Fruit fly (Drosophila melanogaster) whole organism, embryonic: ENCODE measurements around the gene CG7789.

Experiments used
- Asciz ChIP-seq: fragments of 200-800 bp; sonication (Bioruptor generic); optimal IDR thresholded peaks from 2 replicates; lab custom pipeline; 2017; ENCODE audit warnings: missing biosample characterization, mild to moderate bottlenecking, missing genetic modification characterization, missing genetic modification reagents
- Atf3 ChIP-seq: fragments of 200-800 bp; sonication (Bioruptor generic); optimal IDR thresholded peaks from 3 replicates; lab custom pipeline; 2016; ENCODE audit warnings: missing biosample characterization, missing genetic modification characterization
- Atf6 ChIP-seq: fragments of 200-800 bp; sonication (Bioruptor generic); IDR thresholded peaks from 2 replicates; pipeline ENCODE4 v1.3.6; 2022; ENCODE audit warnings: missing biosample characterization, missing genetic modification characterization
- Bteb2 ChIP-seq: fragments of 200-800 bp; sonication (Bioruptor generic); optimal IDR thresholded peaks from 2 replicates; lab custom pipeline; 2016; ENCODE audit warnings: missing biosample characterization, missing genetic modification characterization
- CG11695 ChIP-seq: fragments of 200-800 bp; sonication (Bioruptor generic); IDR thresholded peaks from 3 replicates; pipeline ENCODE4 v1.3.6; 2022; ENCODE audit warnings: missing biosample characterization, missing genetic modification characterization
- CG11723 ChIP-seq: fragments of 200-800 bp; sonication (Bioruptor generic); optimal IDR thresholded peaks from 2 replicates; lab custom pipeline; 2017; ENCODE audit warnings: missing biosample characterization, mild to moderate bottlenecking, missing genetic modification characterization
- CG12744 ChIP-seq: fragments of 200-800 bp; sonication (Bioruptor generic); optimal IDR thresholded peaks from 2 replicates; lab custom pipeline; 2016; ENCODE audit warnings: missing biosample characterization, missing genetic modification characterization
- CG13424 ChIP-seq: fragments of 200-800 bp; sonication (Bioruptor generic); optimal IDR thresholded peaks from 2 replicates; lab custom pipeline; 2019; ENCODE audit warnings: missing biosample characterization, mild to moderate bottlenecking, missing genetic modification characterization, moderate library complexity
- CG14860 ChIP-seq: fragments of 200-800 bp; sonication (Bioruptor generic); IDR thresholded peaks from 3 replicates; pipeline ENCODE4 v1.3.6; 2022; ENCODE audit warnings: missing biosample characterization, missing genetic modification characterization; ENCODE audit not compliant: partially characterized antibody
- CG15011 ChIP-seq: fragments of 200-800 bp; sonication (Bioruptor generic); optimal IDR thresholded peaks from 3 replicates; lab custom pipeline; 2018; ENCODE audit warnings: missing biosample characterization, mild to moderate bottlenecking, missing genetic modification characterization
- CG1529 ChIP-seq: fragments of 200-800 bp; sonication (Bioruptor generic); optimal IDR thresholded peaks from 3 replicates; lab custom pipeline; 2018; ENCODE audit warnings: missing biosample characterization, missing genetic modification characterization
- CG16863 ChIP-seq: fragments of 200-800 bp; sonication (Bioruptor generic); optimal IDR thresholded peaks from 3 replicates; lab custom pipeline; 2016; ENCODE audit warnings: missing biosample characterization, missing genetic modification characterization
- CG18262 ChIP-seq: fragments of 200-800 bp; optimal IDR thresholded peaks from 3 replicates; lab custom pipeline; 2019; ENCODE audit warnings: missing biosample characterization, mild to moderate bottlenecking, missing genetic modification characterization, moderate library complexity
- CG3407 ChIP-seq: fragments of 200-800 bp; sonication (Bioruptor generic); optimal IDR thresholded peaks from 2 replicates; lab custom pipeline; 2018; ENCODE audit warnings: missing biosample characterization, mild to moderate bottlenecking, missing genetic modification characterization
- CG34224 ChIP-seq: fragments of 200-800 bp; sonication (Bioruptor generic); IDR thresholded peaks from 3 replicates; pipeline ENCODE4 v1.3.6; 2022; ENCODE audit warnings: missing biosample characterization, missing genetic modification characterization; ENCODE audit not compliant: partially characterized antibody
- CG34422 ChIP-seq: fragments of 200-800 bp; sonication (Bioruptor generic); IDR thresholded peaks from 3 replicates; pipeline ENCODE4 v1.3.6; 2022; ENCODE audit warnings: missing biosample characterization, missing genetic modification characterization
- CG4282 ChIP-seq: fragments of 200-800 bp; sonication (Bioruptor generic); optimal IDR thresholded peaks from 2 replicates; lab custom pipeline; 2016; ENCODE audit warnings: missing biosample characterization, missing genetic modification characterization
- CG4360 ChIP-seq: fragments of 200-800 bp; sonication (Bioruptor generic); IDR thresholded peaks from 2 replicates; pipeline ENCODE4 v1.3.6; 2022; ENCODE audit warnings: missing biosample characterization, missing genetic modification characterization
- CG4424 ChIP-seq: fragments of 200-800 bp; sonication (Bioruptor generic); optimal IDR thresholded peaks from 3 replicates; lab custom pipeline; 2016; ENCODE audit warnings: missing biosample characterization, missing genetic modification characterization
- CG4820 ChIP-seq: fragments of 200-800 bp; sonication (Bioruptor generic); optimal IDR thresholded peaks from 3 replicates; lab custom pipeline; 2016; ENCODE audit warnings: missing biosample characterization, missing genetic modification characterization
- CG6175 ChIP-seq: fragments of 200-800 bp; sonication (Bioruptor generic); IDR thresholded peaks from 3 replicates; pipeline ENCODE4 v1.3.6; 2022; ENCODE audit warnings: missing biosample characterization, missing genetic modification characterization
- CG7271 ChIP-seq: fragments of 200-800 bp; sonication (Bioruptor generic); optimal IDR thresholded peaks from 2 replicates; lab custom pipeline; 2018; ENCODE audit warnings: missing biosample characterization, mild to moderate bottlenecking, missing genetic modification characterization, moderate library complexity
- CG7839 ChIP-seq: fragments of 200-800 bp; sonication (Bioruptor generic); optimal IDR thresholded peaks from 3 replicates; lab custom pipeline; 2018; ENCODE audit warnings: missing biosample characterization, mild to moderate bottlenecking, missing genetic modification characterization, moderate library complexity
- CG9932 ChIP-seq: fragments of 200-800 bp; sonication (Bioruptor generic); IDR thresholded peaks from 2 replicates; pipeline ENCODE4 v1.3.6; 2022; ENCODE audit warnings: missing biosample characterization, missing genetic modification characterization
- Dll ChIP-seq: fragments of 200-800 bp; sonication (Bioruptor generic); IDR thresholded peaks from 4 replicates; pipeline ENCODE4 v1.3.6; 2022; ENCODE audit warnings: missing biosample characterization, missing genetic modification characterization; ENCODE audit not compliant: partially characterized antibody
- Fer3 ChIP-seq: fragments of 200-800 bp; sonication (Bioruptor generic); optimal IDR thresholded peaks from 2 replicates; lab custom pipeline; 2018; ENCODE audit warnings: missing biosample characterization, mild to moderate bottlenecking, missing genetic modification characterization, moderate library complexity
- HLH54F ChIP-seq: fragments of 200-800 bp; sonication (Bioruptor generic); optimal IDR thresholded peaks from 3 replicates; lab custom pipeline; 2016; ENCODE audit warnings: missing biosample characterization, missing genetic modification characterization
- Mes4 ChIP-seq: fragments of 200-800 bp; sonication (Bioruptor generic); optimal IDR thresholded peaks from 2 replicates; lab custom pipeline; 2016; ENCODE audit warnings: missing biosample characterization, missing genetic modification characterization
- Mrtf ChIP-seq: fragments of 200-800 bp; sonication (Bioruptor generic); IDR thresholded peaks from 3 replicates; pipeline ENCODE4 v1.3.6; 2022; ENCODE audit warnings: missing biosample characterization, missing genetic modification characterization
- Tbp ChIP-seq: fragments of >200 bp; optimal IDR thresholded peaks from 2 replicates; lab custom pipeline; 2018; ENCODE audit warnings: missing biosample characterization, missing genetic modification characterization
- ac ChIP-seq: fragments of 200-800 bp; sonication (Bioruptor generic); optimal IDR thresholded peaks from 3 replicates; lab custom pipeline; 2017; ENCODE audit warnings: missing biosample characterization, mild to moderate bottlenecking, missing genetic modification characterization
- ase ChIP-seq: fragments of 200-800 bp; sonication (Bioruptor generic); IDR thresholded peaks from 3 replicates; pipeline ENCODE4 v1.3.6; 2022; ENCODE audit warnings: missing biosample characterization, missing genetic modification characterization
- az2 ChIP-seq: fragments of 200-800 bp; sonication (Bioruptor generic); optimal IDR thresholded peaks from 3 replicates; lab custom pipeline; 2016; ENCODE audit warnings: missing biosample characterization, missing genetic modification characterization
- bsh ChIP-seq, 2 experiments: fragments of 200-800 bp; sonication (Bioruptor generic); optimal IDR thresholded peaks; 2 replicates each; lab custom pipeline; 2017 to 2018; ENCODE audit warnings: mild to moderate bottlenecking in 2 of 2, missing biosample characterization in 2 of 2, missing genetic modification characterization in 2 of 2, moderate library complexity in 1 of 2
- btn ChIP-seq: fragments of 200-800 bp; sonication (Bioruptor generic); optimal IDR thresholded peaks from 2 replicates; lab custom pipeline; 2016; ENCODE audit warnings: missing biosample characterization, missing genetic modification characterization
- croc ChIP-seq: fragments of 200-800 bp; sonication (Bioruptor generic); conservative IDR thresholded peaks from 3 replicates; pipeline ENCODE4 v1.3.6; 2022; ENCODE audit warnings: missing biosample characterization, missing genetic modification characterization
- dan ChIP-seq: fragments of 200-800 bp; sonication (Bioruptor generic); IDR thresholded peaks from 2 replicates; pipeline ENCODE4 v1.3.6; 2022; ENCODE audit warnings: missing biosample characterization, missing genetic modification characterization
- dati ChIP-seq: fragments of 200-800 bp; sonication (Bioruptor generic); IDR thresholded peaks from 2 replicates; pipeline ENCODE4 v1.3.6; 2022; ENCODE audit warnings: missing biosample characterization, missing genetic modification characterization
- disco-r ChIP-seq: fragments of 200-800 bp; sonication (Bioruptor generic); optimal IDR thresholded peaks from 2 replicates; lab custom pipeline; 2016; ENCODE audit warnings: missing biosample characterization, missing genetic modification characterization
- exex ChIP-seq: fragments of 200-800 bp; sonication (Bioruptor generic); optimal IDR thresholded peaks from 4 replicates; lab custom pipeline; 2018; ENCODE audit warnings: missing biosample characterization, mild to moderate bottlenecking, missing genetic modification characterization, moderate library complexity
- ind ChIP-seq: fragments of 200-800 bp; sonication (Bioruptor generic); optimal IDR thresholded peaks from 3 replicates; lab custom pipeline; 2016; ENCODE audit warnings: missing biosample characterization, missing genetic modification characterization
- jumu ChIP-seq: fragments of 200-800 bp; sonication (Bioruptor generic); optimal IDR thresholded peaks from 3 replicates; lab custom pipeline; 2016; ENCODE audit warnings: missing biosample characterization, missing genetic modification characterization
- knrl ChIP-seq: fragments of 200-800 bp; sonication (Bioruptor generic); IDR thresholded peaks from 3 replicates; pipeline ENCODE4 v1.3.6; 2022; ENCODE audit warnings: missing biosample characterization, missing genetic modification characterization; ENCODE audit not compliant: partially characterized antibody
- pb ChIP-seq: fragments of 200-800 bp; sonication (Bioruptor generic); optimal IDR thresholded peaks from 3 replicates; lab custom pipeline; 2016; ENCODE audit warnings: missing biosample characterization, missing genetic modification characterization
- peb ChIP-seq: fragments of 200-800 bp; sonication (Bioruptor generic); IDR thresholded peaks from 2 replicates; pipeline ENCODE4 v1.3.6; 2022; ENCODE audit warnings: missing biosample characterization, missing genetic modification characterization
- sens-2 ChIP-seq: fragments of 200-800 bp; sonication (Bioruptor generic); IDR thresholded peaks from 2 replicates; pipeline ENCODE4 v1.3.6; 2022; ENCODE audit warnings: missing biosample characterization, missing genetic modification characterization
- stc ChIP-seq: fragments of 200-800 bp; sonication (Bioruptor generic); IDR thresholded peaks from 2 replicates; pipeline ENCODE4 v1.3.6; 2022; ENCODE audit warnings: missing biosample characterization, missing genetic modification characterization
- tna ChIP-seq: fragments of 200-800 bp; sonication (Bioruptor generic); IDR thresholded peaks from 2 replicates; pipeline ENCODE4 v1.3.6; 2022; ENCODE audit warnings: missing biosample characterization, missing genetic modification characterization; ENCODE audit not compliant: partially characterized antibody
- toy ChIP-seq: fragments of 200-800 bp; sonication (Bioruptor generic); IDR thresholded peaks from 2 replicates; pipeline ENCODE4 v1.3.6; 2022; ENCODE audit warnings: missing biosample characterization, missing genetic modification characterization
- trh ChIP-seq: fragments of 200-800 bp; sonication (Bioruptor generic); optimal IDR thresholded peaks from 2 replicates; lab custom pipeline; 2016; ENCODE audit warnings: missing biosample characterization, missing genetic modification characterization
- wek ChIP-seq: fragments of 200-800 bp; sonication (Bioruptor generic); optimal IDR thresholded peaks from 3 replicates; lab custom pipeline; 2018; ENCODE audit warnings: missing biosample characterization, mild to moderate bottlenecking, missing genetic modification characterization, moderate library complexity

Gene CG7789

dm6 chr3R:29772090-29772794, 30.8 kb upstream of the CG7789 start (continued):
- no peak for TF ChIP-seq Tbp (GFP tag; lab: Kevin White, UChicago)
- no peak for TF ChIP-seq stc (GFP tag; lab: Robert Waterston, UW)
- TF ChIP-seq CG4424 (GFP tag; lab: Kevin White, UChicago), result peak; percentile 62
- TF ChIP-seq dati (GFP tag; lab: Robert Waterston, UW), result no peak
- TF ChIP-seq CG4282 (GFP tag; lab: Kevin White, UChicago), result no peak
- TF ChIP-seq az2, result peak; percentile 39
- no peak for TF ChIP-seq Atf6 (GFP tag; lab: Robert Waterston, UW)
- TF ChIP-seq disco-r (GFP tag; lab: Kevin White, UChicago), result no peak
- no peak for TF ChIP-seq CG3407
- TF ChIP-seq CG15011 (GFP tag; lab: Kevin White, UChicago), result peak; percentile 8
- TF ChIP-seq CG7839 (tag; lab: Kevin White, UChicago), result peak; percentile 45
- no peak for TF ChIP-seq Mes4 (GFP tag; lab: Kevin White, UChicago)
- no peak; the same call in 2 of the 3 replicates for TF ChIP-seq croc
- no peak for TF ChIP-seq Dll (GFP tag; lab: Robert Waterston, UW)
- no peak for TF ChIP-seq Fer3 (tag; lab: Kevin White, UChicago)
- no peak for TF ChIP-seq exex (tag; lab: Kevin White, UChicago)
- peak; percentile 10 for TF ChIP-seq HLH54F (GFP tag; lab: Kevin White, UChicago)
- TF ChIP-seq knrl (GFP tag; lab: Robert Waterston, UW), result no peak
- TF ChIP-seq CG9932, result peak; percentile 49
- TF ChIP-seq CG18262, result peak; percentile 61
- TF ChIP-seq CG14860, result 0 out of 3 replicates have a peak, but pooled peaks have one; percentile 15
- TF ChIP-seq Mrtf (GFP tag; lab: Robert Waterston, UW), result 0 out of 3 replicates have a peak, but pooled peaks have one; percentile 39
- TF ChIP-seq CG4820 (GFP tag; lab: Kevin White, UChicago), result peak; percentile 33
- TF ChIP-seq CG1529 (GFP tag; lab: Kevin White, UChicago), result no peak
- TF ChIP-seq CG4360 (GFP tag; lab: Robert Waterston, UW), result no peak
- TF ChIP-seq jumu (GFP tag; lab: Kevin White, UChicago), result no peak
- TF ChIP-seq Atf3 (GFP tag; lab: Kevin White, UChicago), result no peak
- TF ChIP-seq trh, result no peak
- TF ChIP-seq CG12744, result no peak
- TF ChIP-seq tna (GFP tag; lab: Robert Waterston, UW), result no peak
- TF ChIP-seq CG6175 (GFP tag; lab: Robert Waterston, UW), result no peak
- no peak; the same call in 1 of the 3 replicates for TF ChIP-seq CG34422 (GFP tag; lab: Robert Waterston, UW)
- TF ChIP-seq Asciz (GFP tag; lab: Kevin White, UChicago), result no peak
- TF ChIP-seq btn (GFP tag; lab: Kevin White, UChicago), result no peak
- no peak for TF ChIP-seq toy
- no peak for TF ChIP-seq bsh (GFP tag; optimal IDR thresholded peaks at IDR 0.05; lab: Kevin White, UChicago)
- peak; percentile 13 for TF ChIP-seq ind (GFP tag; lab: Kevin White, UChicago)
- no peak for TF ChIP-seq sens-2 (GFP tag; lab: Robert Waterston, UW)
- no peak for TF ChIP-seq CG11695 (GFP tag; lab: Robert Waterston, UW)
- TF ChIP-seq CG11723 (GFP tag; lab: Kevin White, UChicago), result peak; percentile 30
- TF ChIP-seq ase, result no peak
- no peak for TF ChIP-seq pb (GFP tag; lab: Kevin White, UChicago)
- TF ChIP-seq dan (GFP tag; lab: Robert Waterston, UW), result no peak
- no peak for TF ChIP-seq CG16863 (GFP tag; lab: Kevin White, UChicago)
- TF ChIP-seq CG13424 (tag; lab: Kevin White, UChicago), result peak; percentile 15
- no peak for TF ChIP-seq Bteb2 (GFP tag; lab: Kevin White, UChicago)
- no peak for TF ChIP-seq CG7271
- TF ChIP-seq ac (GFP tag; lab: Kevin White, UChicago), result no peak
- TF ChIP-seq wek (GFP tag; lab: Kevin White, UChicago), result no peak
- TF ChIP-seq peb, result no peak
- TF ChIP-seq CG34224 (GFP tag; lab: Robert Waterston, UW), result no peak
